Fruit fly (Drosophila melanogaster) whole organism, prepupa: ENCODE data around the gene RhoGAP15B.

ENCODE experiments used
- Blimp-1 ChIP-seq: fragments of 200-800 bp; sonication (Bioruptor generic); optimal IDR thresholded peaks from 3 replicates; lab custom pipeline; 2017; ENCODE audit warnings: missing biosample characterization, missing genetic modification characterization, mild to moderate bottlenecking, moderate library complexity, missing genetic modification reagents
- CG10631 ChIP-seq: fragments of 200-800 bp; sonication (Bioruptor generic); optimal IDR thresholded peaks from 2 replicates; lab custom pipeline; 2016; ENCODE audit warnings: missing biosample characterization, missing genetic modification characterization
- CG10669 ChIP-seq: fragments of 200-800 bp; sonication (Bioruptor generic); optimal IDR thresholded peaks from 3 replicates; lab custom pipeline; 2018; ENCODE audit warnings: missing biosample characterization, mild to moderate bottlenecking, missing genetic modification characterization, moderate library complexity
- CG11762 ChIP-seq: fragments of 200-800 bp; sonication (Bioruptor generic); optimal IDR thresholded peaks from 3 replicates; lab custom pipeline; 2016; ENCODE audit warnings: missing biosample characterization, missing genetic modification characterization; ENCODE audit not compliant: insufficient read depth
- CG11902 ChIP-seq: fragments of 200-800 bp; sonication (Bioruptor generic); optimal IDR thresholded peaks from 3 replicates; lab custom pipeline; 2016; ENCODE audit warnings: missing biosample characterization, missing genetic modification characterization
- CG15336 ChIP-seq: fragments of 200-800 bp; sonication (Bioruptor generic); IDR thresholded peaks from 2 replicates; pipeline ENCODE4 v1.3.6; 2022; ENCODE audit warnings: missing biosample characterization, missing genetic modification characterization
- CG1621 ChIP-seq: fragments of 200-800 bp; sonication (Bioruptor generic); optimal IDR thresholded peaks from 3 replicates; lab custom pipeline; 2018; ENCODE audit warnings: missing biosample characterization, mild to moderate bottlenecking, missing genetic modification characterization
- CG16779 ChIP-seq: fragments of 200-800 bp; sonication (Bioruptor generic); optimal IDR thresholded peaks from 3 replicates; lab custom pipeline; 2017; ENCODE audit warnings: missing biosample characterization, mild to moderate bottlenecking, missing genetic modification characterization
- CG3032 ChIP-seq: fragments of 200-800 bp; optimal IDR thresholded peaks from 2 replicates; lab custom pipeline; 2019; ENCODE audit warnings: missing biosample characterization, mild to moderate bottlenecking, missing genetic modification characterization, moderate library complexity
- CG31627 ChIP-seq: fragments of 200-800 bp; sonication (Bioruptor generic); optimal IDR thresholded peaks from 3 replicates; lab custom pipeline; 2016; ENCODE audit warnings: missing biosample characterization, missing genetic modification characterization
- CG32006 ChIP-seq: fragments of 200-800 bp; sonication (Bioruptor generic); optimal IDR thresholded peaks from 3 replicates; lab custom pipeline; 2017; ENCODE audit warnings: missing biosample characterization, mild to moderate bottlenecking, missing genetic modification characterization
- CG34406 ChIP-seq: fragments of 200-800 bp; sonication (Bioruptor generic); optimal IDR thresholded peaks from 3 replicates; lab custom pipeline; 2016; ENCODE audit warnings: missing biosample characterization, missing genetic modification characterization
- CG3919 ChIP-seq: fragments of 200-800 bp; sonication (Bioruptor generic); optimal IDR thresholded peaks from 3 replicates; lab custom pipeline; 2016; ENCODE audit warnings: missing biosample characterization, missing genetic modification characterization
- CG6163 ChIP-seq: fragments of 200-800 bp; sonication (Bioruptor generic); IDR thresholded peaks from 3 replicates; pipeline ENCODE4 v1.3.6; 2022; ENCODE audit warnings: missing biosample characterization, missing genetic modification characterization
- CG6276 ChIP-seq: fragments of 200-800 bp; sonication (Bioruptor generic); optimal IDR thresholded peaks from 2 replicates; lab custom pipeline; 2017; ENCODE audit warnings: missing biosample characterization, mild to moderate bottlenecking, missing genetic modification characterization
- CG6792 ChIP-seq: fragments of 200-800 bp; sonication (Bioruptor generic); optimal IDR thresholded peaks from 3 replicates; lab custom pipeline; 2016; ENCODE audit warnings: missing biosample characterization, missing genetic modification characterization
- CG7368 ChIP-seq: fragments of 200-800 bp; sonication (Bioruptor generic); optimal IDR thresholded peaks from 3 replicates; lab custom pipeline; 2016; ENCODE audit warnings: missing biosample characterization, missing genetic modification characterization
- CG8119 ChIP-seq: fragments of 200-800 bp; sonication (Bioruptor generic); IDR thresholded peaks from 3 replicates; pipeline ENCODE4 v1.3.6; 2022; ENCODE audit warnings: missing biosample characterization, missing genetic modification characterization
- CG8319 ChIP-seq: fragments of 200-800 bp; sonication (Bioruptor generic); optimal IDR thresholded peaks from 3 replicates; lab custom pipeline; 2016; ENCODE audit warnings: missing biosample characterization, missing genetic modification characterization
- CG8632 ChIP-seq: fragments of 200-800 bp; sonication (Bioruptor generic); optimal IDR thresholded peaks from 3 replicates; lab custom pipeline; 2016; ENCODE audit warnings: missing biosample characterization, missing genetic modification characterization
- CG9139 ChIP-seq: fragments of 200-800 bp; sonication (Bioruptor generic); optimal IDR thresholded peaks from 3 replicates; lab custom pipeline; 2017; ENCODE audit warnings: missing biosample characterization, mild to moderate bottlenecking, missing genetic modification characterization
- Eip75B ChIP-seq: fragments of 200-800 bp; sonication (Bioruptor generic); optimal IDR thresholded peaks from 3 replicates; lab custom pipeline; 2016; ENCODE audit warnings: missing biosample characterization, missing genetic modification characterization
- Eip78C ChIP-seq: fragments of 200-800 bp; sonication (Bioruptor generic); peaks from one replicate; lab custom pipeline; 2016; ENCODE audit warnings: missing biosample characterization, missing genetic modification characterization
- Eip93F ChIP-seq: fragments of 200-800 bp; sonication (Bioruptor generic); optimal IDR thresholded peaks from 2 replicates; lab custom pipeline; 2016; ENCODE audit warnings: missing biosample characterization, mild to moderate bottlenecking, missing genetic modification characterization
- Ets21C ChIP-seq: fragments of 200-800 bp; sonication (Bioruptor generic); optimal IDR thresholded peaks from 3 replicates; lab custom pipeline; 2016; ENCODE audit warnings: missing biosample characterization, missing genetic modification characterization
- Gug ChIP-seq: fragments of 200-800 bp; sonication (Bioruptor generic); IDR thresholded peaks from 2 replicates; pipeline ENCODE4 v1.3.6; 2022; ENCODE audit warnings: missing biosample characterization, missing genetic modification characterization
- Hr39 ChIP-seq: fragments of 200-800 bp; sonication (Bioruptor generic); optimal IDR thresholded peaks from 2 replicates; lab custom pipeline; 2016; ENCODE audit warnings: missing biosample characterization, missing genetic modification characterization
- Hr4 ChIP-seq: fragments of 200-800 bp; sonication (Bioruptor generic); optimal IDR thresholded peaks from 3 replicates; lab custom pipeline; 2016; ENCODE audit warnings: missing biosample characterization, missing genetic modification characterization
- Lpt ChIP-seq: fragments of 200-800 bp; sonication (Bioruptor generic); optimal IDR thresholded peaks from 3 replicates; lab custom pipeline; 2016; ENCODE audit warnings: missing biosample characterization, missing genetic modification characterization
- OdsH ChIP-seq: fragments of 200-800 bp; sonication (Bioruptor generic); optimal IDR thresholded peaks from 3 replicates; lab custom pipeline; 2016; ENCODE audit warnings: missing biosample characterization, missing genetic modification characterization
- Smox ChIP-seq: fragments of 200-800 bp; sonication (Bioruptor generic); optimal IDR thresholded peaks from 3 replicates; lab custom pipeline; 2016; ENCODE audit warnings: missing biosample characterization, missing genetic modification characterization
- Sox102F ChIP-seq: fragments of 200-800 bp; sonication (Bioruptor generic); optimal IDR thresholded peaks from 2 replicates; lab custom pipeline; 2016; ENCODE audit warnings: missing biosample characterization, mild to moderate bottlenecking, missing genetic modification characterization
- Sox15 ChIP-seq: fragments of 200-800 bp; sonication (Bioruptor generic); optimal IDR thresholded peaks from 3 replicates; lab custom pipeline; 2016; ENCODE audit warnings: missing biosample characterization, missing genetic modification characterization
- acj6 ChIP-seq: fragments of 200-800 bp; sonication (Bioruptor generic); optimal IDR thresholded peaks from 3 replicates; lab custom pipeline; 2016; ENCODE audit warnings: missing biosample characterization, missing genetic modification characterization
- cyc ChIP-seq: fragments of 200-800 bp; sonication (Bioruptor generic); optimal IDR thresholded peaks from 3 replicates; lab custom pipeline; 2016; ENCODE audit warnings: missing biosample characterization, missing genetic modification characterization
- dac ChIP-seq: fragments of 200-800 bp; sonication (Bioruptor generic); optimal IDR thresholded peaks from 2 replicates; lab custom pipeline; 2017; ENCODE audit warnings: missing biosample characterization, mild to moderate bottlenecking, missing genetic modification characterization
- dsx ChIP-seq: fragments of 200-800 bp; optimal IDR thresholded peaks from 3 replicates; lab custom pipeline; 2019; ENCODE audit warnings: missing biosample characterization, mild to moderate bottlenecking, missing genetic modification characterization, moderate library complexity; ENCODE audit not compliant: poor library complexity, severe bottlenecking
- esn ChIP-seq: fragments of 200-800 bp; sonication (Bioruptor generic); optimal IDR thresholded peaks from 2 replicates; lab custom pipeline; 2016; ENCODE audit warnings: missing biosample characterization, mild to moderate bottlenecking, missing genetic modification characterization, moderate library complexity
- fd59A ChIP-seq: fragments of 200-800 bp; sonication (Bioruptor generic); optimal IDR thresholded peaks from 2 replicates; lab custom pipeline; 2017; ENCODE audit warnings: missing biosample characterization, mild to moderate bottlenecking, missing genetic modification characterization, missing genetic modification reagents
- fd85E ChIP-seq: fragments of 200-800 bp; sonication (Bioruptor generic); optimal IDR thresholded peaks from 3 replicates; lab custom pipeline; 2016; ENCODE audit warnings: missing biosample characterization, missing genetic modification characterization
- lz ChIP-seq: fragments of 200-800 bp; sonication (Bioruptor generic); optimal IDR thresholded peaks from 3 replicates; lab custom pipeline; 2016; ENCODE audit warnings: missing biosample characterization, missing genetic modification characterization
- pdm3 ChIP-seq: fragments of 200-800 bp; sonication (Bioruptor generic); optimal IDR thresholded peaks from 3 replicates; lab custom pipeline; 2016; ENCODE audit warnings: missing biosample characterization, missing genetic modification characterization
- salr ChIP-seq, 2 experiments: fragments of 200-800 bp; sonication (Bioruptor generic); optimal IDR thresholded peaks; 3 replicates each; lab custom pipeline; 2016 to 2018; ENCODE audit warnings: missing biosample characterization in 2 of 2, missing genetic modification characterization in 2 of 2, mild to moderate bottlenecking in 1 of 2
- spab ChIP-seq: fragments of 200-800 bp; sonication (Bioruptor generic); optimal IDR thresholded peaks from 2 replicates; lab custom pipeline; 2017; ENCODE audit warnings: missing biosample characterization, mild to moderate bottlenecking, missing genetic modification characterization, missing genetic modification reagents
- ss ChIP-seq, 2 experiments: fragments of 200-800 bp; sonication (Bioruptor generic); optimal IDR thresholded peaks; 2 replicates in 1 of 2; 3 replicates in 1 of 2; lab custom pipeline; 2017 to 2018; ENCODE audit warnings: mild to moderate bottlenecking in 2 of 2, missing biosample characterization in 2 of 2, missing genetic modification characterization in 2 of 2, moderate library complexity in 1 of 2
- svp ChIP-seq: fragments of 200-800 bp; sonication (Bioruptor generic); peaks from one replicate; lab custom pipeline; 2016; ENCODE audit warnings: missing biosample characterization, missing genetic modification characterization
- topi ChIP-seq: fragments of 200-800 bp; sonication (Bioruptor generic); optimal IDR thresholded peaks from 3 replicates; lab custom pipeline; 2016; ENCODE audit warnings: missing biosample characterization, missing genetic modification characterization
- vri ChIP-seq: fragments of 200-800 bp; sonication (Bioruptor generic); optimal IDR thresholded peaks from 3 replicates; lab custom pipeline; 2016; ENCODE audit warnings: missing biosample characterization, mild to moderate bottlenecking, missing genetic modification characterization

Gene RhoGAP15B

dm6 chrX:16967415-16967814 lies 24.3 kb downstream of the RhoGAP15B start (continued):
- TF ChIP-seq Hr4 (GFP tag; lab: Kevin White, UChicago) (no peak), CG11762 (peak; percentile 19), Eip78C (GFP tag; lab: Kevin White, UChicago) (no peak), Eip75B (peak; percentile 67), topi (GFP tag; lab: Kevin White, UChicago) (peak; percentile 67), Ets21C (GFP tag; lab: Kevin White, UChicago) (peak; percentile 12), CG11902 (GFP tag; lab: Kevin White, UChicago) (no peak), OdsH (GFP tag; lab: Kevin White, UChicago) (peak; percentile 61), CG32006 (GFP tag; lab: Kevin White, UChicago) (no peak), CG7368 (GFP tag; lab: Kevin White, UChicago) (peak; percentile 56), Hr39 (GFP tag; lab: Kevin White, UChicago) (peak; percentile 52), Lpt (peak; percentile 5), Gug (GFP tag; lab: Robert Waterston, UW) (0 out of 2 replicates have a peak, but pooled peaks have one; percentile 25), Sox102F (GFP tag; lab: Kevin White, UChicago) (peak; percentile 51), dsx (peak; percentile 63), CG31627 (GFP tag; lab: Kevin White, UChicago) (peak; percentile 63), esn (peak; percentile 68)

DNA sequence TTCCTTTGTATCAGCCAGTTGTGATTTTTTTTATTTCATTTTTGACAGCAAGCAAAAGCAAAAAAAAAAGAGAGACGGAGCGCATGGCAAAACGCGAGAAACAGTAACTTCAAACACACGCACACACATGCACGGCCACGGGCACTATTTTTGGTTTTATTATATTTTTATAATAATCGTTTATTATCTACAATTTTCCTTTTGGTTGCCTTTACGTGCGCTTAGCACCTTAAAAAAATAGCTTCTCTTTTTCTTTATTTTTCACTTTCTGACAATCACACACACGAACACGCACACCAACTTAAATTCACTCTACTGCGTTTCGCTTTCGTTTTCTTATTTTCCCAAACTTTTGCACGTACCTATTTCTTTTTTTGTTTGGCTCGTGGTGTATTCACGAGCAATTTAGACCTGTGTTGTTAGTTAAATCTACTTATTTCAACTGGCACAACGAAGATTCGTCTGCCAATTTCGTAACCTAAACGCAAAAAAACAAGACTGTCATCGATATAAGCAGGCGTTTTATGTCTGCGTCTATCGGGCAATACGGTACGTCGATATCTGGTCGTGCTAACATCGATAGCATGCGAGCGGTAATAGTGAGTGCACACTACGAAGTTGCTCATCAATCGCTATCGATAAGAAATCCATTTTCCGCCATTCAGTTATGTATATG lies 25.2 kb downstream of the RhoGAP15B start, which contains the start of gene Ubr1:
Gene Ubr1 (minus strand): TSS at position 532 of the 676 bp plus-strand sequence.
- peak; percentile 20 for TF ChIP-seq CG3919 (GFP tag; lab: Kevin White, UChicago)
- no peak for TF ChIP-seq CG6792
- peak; percentile 41 for TF ChIP-seq CG8632 (GFP tag; lab: Kevin White, UChicago)
- TF ChIP-seq CG11902 (GFP tag; lab: Kevin White, UChicago): no peak
- peak; percentile 43 for TF ChIP-seq Hr4 (GFP tag; lab: Kevin White, UChicago)
- peak; percentile 94 to 96 for TF ChIP-seq ss (GFP tag; optimal IDR thresholded peaks at IDR 0.05; lab: Kevin White, UChicago)
- peak; percentile 2 for TF ChIP-seq Lpt
- peak; percentile 76 for TF ChIP-seq spab (GFP tag; lab: Kevin White, UChicago)
- TF ChIP-seq Eip75B: peak; percentile 20
- TF ChIP-seq Gug (GFP tag; lab: Robert Waterston, UW): no peak
- TF ChIP-seq Blimp-1 (GFP tag; lab: Kevin White, UChicago): peak; percentile 68
- peak; percentile 94 for TF ChIP-seq CG6276 (GFP tag; lab: Kevin White, UChicago)
- peak; percentile 51 for TF ChIP-seq CG32006 (GFP tag; lab: Kevin White, UChicago)
- peak; percentile 63 for TF ChIP-seq svp
- TF ChIP-seq Eip93F (GFP tag; lab: Kevin White, UChicago): no peak
- TF ChIP-seq fd59A (GFP tag; lab: Kevin White, UChicago): no peak
- peak; percentile 37 for TF ChIP-seq CG7368 (GFP tag; lab: Kevin White, UChicago)
- TF ChIP-seq cyc: no peak
- TF ChIP-seq salr (GFP tag; optimal IDR thresholded peaks at IDR 0.05; lab: Kevin White, UChicago): peak; percentile 19 to 75
- TF ChIP-seq CG10669 (GFP tag; lab: Kevin White, UChicago): peak; percentile 71
- TF ChIP-seq dsx: no peak
- peak; percentile 11 for TF ChIP-seq Smox
- TF ChIP-seq CG9139 (GFP tag; lab: Kevin White, UChicago): peak; percentile 94
- no peak for TF ChIP-seq CG10631 (GFP tag; lab: Kevin White, UChicago)
- TF ChIP-seq Sox15 (GFP tag; lab: Kevin White, UChicago): no peak
- TF ChIP-seq vri (GFP tag; lab: Kevin White, UChicago): peak; percentile 76
- TF ChIP-seq fd85E (GFP tag; lab: Kevin White, UChicago): peak; percentile 27
- TF ChIP-seq CG15336: peak; percentile 86
- peak; percentile 40 for TF ChIP-seq dac (GFP tag; lab: Kevin White, UChicago)
- peak; percentile 42 for TF ChIP-seq CG1621 (tag; lab: Kevin White, UChicago)
- TF ChIP-seq CG34406 (GFP tag; lab: Kevin White, UChicago): peak; percentile 27
- TF ChIP-seq Hr39 (GFP tag; lab: Kevin White, UChicago): no peak
- TF ChIP-seq CG3032: peak; percentile 44
- no peak for TF ChIP-seq acj6 (GFP tag; lab: Kevin White, UChicago)
- TF ChIP-seq CG16779 (tag; lab: Kevin White, UChicago): peak; percentile 93
- peak; percentile 6 for TF ChIP-seq pdm3 (GFP tag; lab: Kevin White, UChicago)
- no peak for TF ChIP-seq CG8319 (GFP tag; lab: Kevin White, UChicago)
- peak; percentile 89 for TF ChIP-seq CG8119 (GFP tag; lab: Robert Waterston, UW)
- TF ChIP-seq lz (GFP tag; lab: Kevin White, UChicago): no peak
- peak; percentile 92 for TF ChIP-seq CG6163 (GFP tag; lab: Robert Waterston, UW)
